Fruit fly (Drosophila melanogaster): ENCODE data around the gene CG42763.

The CG42763 gene

dm6 chr2L:8163588-8164166 lies 18.8 kb upstream of the CG42763 start:
- TF ChIP-seq Sp1 (GFP tag; optimal IDR thresholded peaks at IDR 0.05) = no peak
- peak; percentile 6 for TF ChIP-seq fru (GFP tag; optimal IDR thresholded peaks at IDR 0.05)
- no peak for TF ChIP-seq Dfd (GFP tag; optimal IDR thresholded peaks at IDR 0.05)
- TF ChIP-seq dl (GFP tag; optimal IDR thresholded peaks at IDR 0.05; ENCODE audit: insufficient read depth in 1 of 2, partially characterized antibody in 2 of 2) = peak in 1 of 2 experiments; percentile 3

dm6 chr2L:8163025-8163351 lies 18.1 kb upstream of the CG42763 start, which contains the start of gene Piezo:
Gene Piezo (plus strand): TSS chr2L:8163073.
- TF ChIP-seq dl (GFP tag; optimal IDR thresholded peaks at IDR 0.05; ENCODE audit: insufficient read depth in 1 of 2, partially characterized antibody in 2 of 2) = peak in 1 of 2 experiments; percentile 10
- TF ChIP-seq Dif (GFP tag; optimal IDR thresholded peaks at IDR 0.05; ENCODE audit: partially characterized antibody) = peak; percentile 9
- TF ChIP-seq Abd-B (GFP tag; optimal IDR thresholded peaks at IDR 0.05) = no peak
- peak; percentile 23 for TF ChIP-seq Hr83 (GFP tag; optimal IDR thresholded peaks at IDR 0.05; ENCODE audit: poor library complexity, severe bottlenecking)

dm6 chr2L:8162307-8163024 lies 17.6 kb upstream of the CG42763 start, which contains the start of gene Acbp1:
Gene Acbp1 (minus strand): TSS chr2L:8162452.
- no peak for TF ChIP-seq Dif (GFP tag; optimal IDR thresholded peaks at IDR 0.05; ENCODE audit: partially characterized antibody)
- peak; percentile 92 for TF ChIP-seq Rel (GFP tag; optimal IDR thresholded peaks at IDR 0.05)
- peak; percentile 90 for TF ChIP-seq Rel (tag; optimal IDR thresholded peaks at IDR 0.05)
- no peak for TF ChIP-seq Vsx2 (GFP tag; optimal IDR thresholded peaks at IDR 0.05; ENCODE audit: partially characterized antibody)
- peak; percentile 90 for TF ChIP-seq dmrt93B (GFP tag; optimal IDR thresholded peaks at IDR 0.05)
- TF ChIP-seq brk (GFP tag; optimal IDR thresholded peaks at IDR 0.05) = peak; percentile 95
- TF ChIP-seq tai (GFP tag; optimal IDR thresholded peaks at IDR 0.05) = peak; percentile 95
- peak; percentile 97 for TF ChIP-seq OdsH (GFP tag; optimal IDR thresholded peaks at IDR 0.05)
- peak; percentile 89 for TF ChIP-seq ey (GFP tag; optimal IDR thresholded peaks at IDR 0.05)
- TF ChIP-seq pan (optimal IDR thresholded peaks at IDR 0.05) = no peak
- TF ChIP-seq h (GFP tag; optimal IDR thresholded peaks at IDR 0.05) = peak; percentile 94
- peak; percentile 97 for TF ChIP-seq HLH106 (tag; optimal IDR thresholded peaks at IDR 0.05)
- peak; percentile 92 for TF ChIP-seq sage (GFP tag; optimal IDR thresholded peaks at IDR 0.05)
- peak; percentile 51 for TF ChIP-seq Mio (GFP tag; optimal IDR thresholded peaks at IDR 0.05)
- TF ChIP-seq Hr78 (GFP tag; optimal IDR thresholded peaks at IDR 0.05) = no peak
- TF ChIP-seq fru (GFP tag; optimal IDR thresholded peaks at IDR 0.05) = peak; percentile 95
- peak; percentile 94 for TF ChIP-seq br (GFP tag; optimal IDR thresholded peaks at IDR 0.05)
- peak; percentile 73 for TF ChIP-seq dsf (GFP tag; optimal IDR thresholded peaks at IDR 0.05; ENCODE audit: borderline replicate concordance)
- TF ChIP-seq psq (GFP tag; optimal IDR thresholded peaks at IDR 0.05) = peak; percentile 86
- no peak for TF ChIP-seq lola (GFP tag; optimal IDR thresholded peaks at IDR 0.05)
- TF ChIP-seq jim (GFP tag; optimal IDR thresholded peaks at IDR 0.05) = no peak
- TF ChIP-seq Jra (GFP tag; optimal IDR thresholded peaks at IDR 0.05) = peak; percentile 80
- TF ChIP-seq CG32264 (GFP tag; optimal IDR thresholded peaks at IDR 0.05) = peak; percentile 45
- TF ChIP-seq N (GFP tag; optimal IDR thresholded peaks at IDR 0.05) = no peak
- TF ChIP-seq Hnf4 (GFP tag; optimal IDR thresholded peaks at IDR 0.05) = peak; percentile 90
- no peak for TF ChIP-seq usp (GFP tag; optimal IDR thresholded peaks at IDR 0.05)
- peak; percentile 94 for TF ChIP-seq CG9705 (GFP tag; optimal IDR thresholded peaks at IDR 0.05)
- peak; percentile 38 for TF ChIP-seq CrebA (GFP tag; optimal IDR thresholded peaks at IDR 0.05; ENCODE audit: borderline replicate concordance)
- TF ChIP-seq Myc (optimal IDR thresholded peaks at IDR 0.05) = no peak
- no peak for TF ChIP-seq Dfd (GFP tag; optimal IDR thresholded peaks at IDR 0.05)
- TF ChIP-seq foxo (GFP tag; optimal IDR thresholded peaks at IDR 0.05) = peak; percentile 53 to 96
- peak; percentile 90 for TF ChIP-seq Hr83 (GFP tag; optimal IDR thresholded peaks at IDR 0.05; ENCODE audit: poor library complexity, severe bottlenecking)
- TF ChIP-seq sv (GFP tag; optimal IDR thresholded peaks at IDR 0.05) = peak; percentile 95
- TF ChIP-seq dl (GFP tag; optimal IDR thresholded peaks at IDR 0.05; ENCODE audit: insufficient read depth in 1 of 2, partially characterized antibody in 2 of 2) = no peak
- TF ChIP-seq Sp1 (GFP tag; optimal IDR thresholded peaks at IDR 0.05) = peak; percentile 99
- peak; percentile 67 for TF ChIP-seq GATAd (GFP tag; optimal IDR thresholded peaks at IDR 0.05)
- TF ChIP-seq Abd-B (GFP tag; optimal IDR thresholded peaks at IDR 0.05) = no peak
- TF ChIP-seq rgr (GFP tag; optimal IDR thresholded peaks at IDR 0.05) = peak; percentile 96
- peak; percentile 98 for TF ChIP-seq woc (GFP tag; optimal IDR thresholded peaks at IDR 0.05)

Data from whole organism, wandering third instar larva.